Fruit fly (Drosophila melanogaster) whole organism, prepupa: ENCODE data around the gene RpL13A.

Experiments used
- Blimp-1 ChIP-seq: fragments of 200-800 bp; sonication (Bioruptor generic); optimal IDR thresholded peaks from 3 replicates; lab custom pipeline; 2017; ENCODE audit warnings: missing biosample characterization, missing genetic modification characterization, mild to moderate bottlenecking, moderate library complexity, missing genetic modification reagents
- CG10631 ChIP-seq: fragments of 200-800 bp; sonication (Bioruptor generic); optimal IDR thresholded peaks from 2 replicates; lab custom pipeline; 2016; ENCODE audit warnings: missing biosample characterization, missing genetic modification characterization
- CG11762 ChIP-seq: fragments of 200-800 bp; sonication (Bioruptor generic); optimal IDR thresholded peaks from 3 replicates; lab custom pipeline; 2016; ENCODE audit warnings: missing biosample characterization, missing genetic modification characterization; ENCODE audit not compliant: insufficient read depth
- CG11902 ChIP-seq: fragments of 200-800 bp; sonication (Bioruptor generic); optimal IDR thresholded peaks from 3 replicates; lab custom pipeline; 2016; ENCODE audit warnings: missing biosample characterization, missing genetic modification characterization
- CG15336 ChIP-seq: fragments of 200-800 bp; sonication (Bioruptor generic); IDR thresholded peaks from 2 replicates; pipeline ENCODE4 v1.3.6; 2022; ENCODE audit warnings: missing biosample characterization, missing genetic modification characterization
- CG16779 ChIP-seq: fragments of 200-800 bp; sonication (Bioruptor generic); optimal IDR thresholded peaks from 3 replicates; lab custom pipeline; 2017; ENCODE audit warnings: missing biosample characterization, mild to moderate bottlenecking, missing genetic modification characterization
- CG32006 ChIP-seq: fragments of 200-800 bp; sonication (Bioruptor generic); optimal IDR thresholded peaks from 3 replicates; lab custom pipeline; 2017; ENCODE audit warnings: missing biosample characterization, mild to moderate bottlenecking, missing genetic modification characterization
- CG34406 ChIP-seq: fragments of 200-800 bp; sonication (Bioruptor generic); optimal IDR thresholded peaks from 3 replicates; lab custom pipeline; 2016; ENCODE audit warnings: missing biosample characterization, missing genetic modification characterization
- CG3919 ChIP-seq: fragments of 200-800 bp; sonication (Bioruptor generic); optimal IDR thresholded peaks from 3 replicates; lab custom pipeline; 2016; ENCODE audit warnings: missing biosample characterization, missing genetic modification characterization
- CG6854 ChIP-seq: fragments of 200-800 bp; sonication (Bioruptor generic); optimal IDR thresholded peaks from 2 replicates; lab custom pipeline; 2017; ENCODE audit warnings: missing biosample characterization, mild to moderate bottlenecking, missing genetic modification characterization
- CG7368 ChIP-seq: fragments of 200-800 bp; sonication (Bioruptor generic); optimal IDR thresholded peaks from 3 replicates; lab custom pipeline; 2016; ENCODE audit warnings: missing biosample characterization, missing genetic modification characterization
- CG8119 ChIP-seq: fragments of 200-800 bp; sonication (Bioruptor generic); IDR thresholded peaks from 3 replicates; pipeline ENCODE4 v1.3.6; 2022; ENCODE audit warnings: missing biosample characterization, missing genetic modification characterization
- CG8319 ChIP-seq: fragments of 200-800 bp; sonication (Bioruptor generic); optimal IDR thresholded peaks from 3 replicates; lab custom pipeline; 2016; ENCODE audit warnings: missing biosample characterization, missing genetic modification characterization
- CG9139 ChIP-seq: fragments of 200-800 bp; sonication (Bioruptor generic); optimal IDR thresholded peaks from 3 replicates; lab custom pipeline; 2017; ENCODE audit warnings: missing biosample characterization, mild to moderate bottlenecking, missing genetic modification characterization
- Eip75B ChIP-seq: fragments of 200-800 bp; sonication (Bioruptor generic); optimal IDR thresholded peaks from 3 replicates; lab custom pipeline; 2016; ENCODE audit warnings: missing biosample characterization, missing genetic modification characterization
- Eip78C ChIP-seq: fragments of 200-800 bp; sonication (Bioruptor generic); peaks from one replicate; lab custom pipeline; 2016; ENCODE audit warnings: missing biosample characterization, missing genetic modification characterization
- Hr4 ChIP-seq: fragments of 200-800 bp; sonication (Bioruptor generic); optimal IDR thresholded peaks from 3 replicates; lab custom pipeline; 2016; ENCODE audit warnings: missing biosample characterization, missing genetic modification characterization
- Lpt ChIP-seq: fragments of 200-800 bp; sonication (Bioruptor generic); optimal IDR thresholded peaks from 3 replicates; lab custom pipeline; 2016; ENCODE audit warnings: missing biosample characterization, missing genetic modification characterization
- Met ChIP-seq: fragments of 200-800 bp; sonication (Bioruptor generic); optimal IDR thresholded peaks from 3 replicates; lab custom pipeline; 2016; ENCODE audit warnings: missing biosample characterization, missing genetic modification characterization
- Smox ChIP-seq: fragments of 200-800 bp; sonication (Bioruptor generic); optimal IDR thresholded peaks from 3 replicates; lab custom pipeline; 2016; ENCODE audit warnings: missing biosample characterization, missing genetic modification characterization
- Sox102F ChIP-seq: fragments of 200-800 bp; sonication (Bioruptor generic); optimal IDR thresholded peaks from 2 replicates; lab custom pipeline; 2016; ENCODE audit warnings: missing biosample characterization, mild to moderate bottlenecking, missing genetic modification characterization
- Sox14 ChIP-seq: fragments of 200-800 bp; sonication (Bioruptor generic); optimal IDR thresholded peaks from 3 replicates; lab custom pipeline; 2016; ENCODE audit warnings: missing biosample characterization, missing genetic modification characterization
- achi ChIP-seq: fragments of 200-800 bp; sonication (Bioruptor generic); optimal IDR thresholded peaks from 3 replicates; lab custom pipeline; 2016; ENCODE audit warnings: missing biosample characterization, missing genetic modification characterization
- acj6 ChIP-seq: fragments of 200-800 bp; sonication (Bioruptor generic); optimal IDR thresholded peaks from 3 replicates; lab custom pipeline; 2016; ENCODE audit warnings: missing biosample characterization, missing genetic modification characterization
- dac ChIP-seq: fragments of 200-800 bp; sonication (Bioruptor generic); optimal IDR thresholded peaks from 2 replicates; lab custom pipeline; 2017; ENCODE audit warnings: missing biosample characterization, mild to moderate bottlenecking, missing genetic modification characterization
- dsx ChIP-seq: fragments of 200-800 bp; optimal IDR thresholded peaks from 3 replicates; lab custom pipeline; 2019; ENCODE audit warnings: missing biosample characterization, mild to moderate bottlenecking, missing genetic modification characterization, moderate library complexity; ENCODE audit not compliant: poor library complexity, severe bottlenecking
- esn ChIP-seq: fragments of 200-800 bp; sonication (Bioruptor generic); optimal IDR thresholded peaks from 2 replicates; lab custom pipeline; 2016; ENCODE audit warnings: missing biosample characterization, mild to moderate bottlenecking, missing genetic modification characterization, moderate library complexity
- fd85E ChIP-seq: fragments of 200-800 bp; sonication (Bioruptor generic); optimal IDR thresholded peaks from 3 replicates; lab custom pipeline; 2016; ENCODE audit warnings: missing biosample characterization, missing genetic modification characterization
- fkh ChIP-seq: fragments of 200-800 bp; sonication (Bioruptor generic); optimal IDR thresholded peaks from 3 replicates; lab custom pipeline; 2017; ENCODE audit warnings: missing biosample characterization, mild to moderate bottlenecking, missing genetic modification characterization, moderate library complexity
- lz ChIP-seq: fragments of 200-800 bp; sonication (Bioruptor generic); optimal IDR thresholded peaks from 3 replicates; lab custom pipeline; 2016; ENCODE audit warnings: missing biosample characterization, missing genetic modification characterization
- net ChIP-seq: fragments of 200-800 bp; sonication (Bioruptor generic); optimal IDR thresholded peaks from 3 replicates; lab custom pipeline; 2016; ENCODE audit warnings: missing biosample characterization, missing genetic modification characterization
- pdm3 ChIP-seq: fragments of 200-800 bp; sonication (Bioruptor generic); optimal IDR thresholded peaks from 3 replicates; lab custom pipeline; 2016; ENCODE audit warnings: missing biosample characterization, missing genetic modification characterization
- salr ChIP-seq, 2 experiments: fragments of 200-800 bp; sonication (Bioruptor generic); optimal IDR thresholded peaks; 3 replicates each; lab custom pipeline; 2016 to 2018; ENCODE audit warnings: missing biosample characterization in 2 of 2, missing genetic modification characterization in 2 of 2, mild to moderate bottlenecking in 1 of 2
- spab ChIP-seq: fragments of 200-800 bp; sonication (Bioruptor generic); optimal IDR thresholded peaks from 2 replicates; lab custom pipeline; 2017; ENCODE audit warnings: missing biosample characterization, mild to moderate bottlenecking, missing genetic modification characterization, missing genetic modification reagents
- ss ChIP-seq, 2 experiments: fragments of 200-800 bp; sonication (Bioruptor generic); optimal IDR thresholded peaks; 2 replicates in 1 of 2; 3 replicates in 1 of 2; lab custom pipeline; 2017 to 2018; ENCODE audit warnings: mild to moderate bottlenecking in 2 of 2, missing biosample characterization in 2 of 2, missing genetic modification characterization in 2 of 2, moderate library complexity in 1 of 2
- svp ChIP-seq: fragments of 200-800 bp; sonication (Bioruptor generic); peaks from one replicate; lab custom pipeline; 2016; ENCODE audit warnings: missing biosample characterization, missing genetic modification characterization
- vri ChIP-seq: fragments of 200-800 bp; sonication (Bioruptor generic); optimal IDR thresholded peaks from 3 replicates; lab custom pipeline; 2016; ENCODE audit warnings: missing biosample characterization, mild to moderate bottlenecking, missing genetic modification characterization

Gene RpL13A

DNA sequence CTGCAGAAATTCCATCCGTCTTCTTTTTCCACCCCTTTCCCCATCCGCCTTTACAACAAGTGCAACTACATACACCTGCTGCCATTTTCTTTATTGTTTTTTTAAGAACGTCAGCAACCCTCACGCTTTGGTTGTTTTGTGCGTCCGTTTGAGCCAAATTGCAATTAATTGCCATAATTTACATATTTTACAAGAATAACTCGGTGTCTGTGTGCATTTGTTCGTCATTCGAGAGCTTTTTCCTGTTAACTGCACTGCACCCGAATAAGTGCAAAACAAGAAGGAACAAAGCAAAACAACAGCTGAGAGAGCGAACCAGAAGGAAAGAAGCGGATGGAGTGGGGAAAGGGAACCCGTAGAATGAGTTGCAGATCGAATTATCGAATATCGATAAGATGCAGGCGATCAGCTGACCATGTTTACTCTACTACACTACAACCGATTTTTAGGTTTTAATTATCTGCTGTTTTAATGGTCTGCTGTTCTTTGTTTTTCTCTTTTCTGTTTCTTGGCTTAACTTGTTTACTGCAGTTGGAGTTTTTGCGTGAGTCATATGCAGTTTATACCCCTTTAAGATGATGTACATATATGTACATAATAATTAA is 46.5 kb downstream of the RpL13A start (continued):
- TF ChIP-seq acj6 (GFP tag; lab: Kevin White, UChicago): no peak
- peak; percentile 24 for TF ChIP-seq dsx (GFP tag; lab: Kevin White, UChicago)

DNA sequence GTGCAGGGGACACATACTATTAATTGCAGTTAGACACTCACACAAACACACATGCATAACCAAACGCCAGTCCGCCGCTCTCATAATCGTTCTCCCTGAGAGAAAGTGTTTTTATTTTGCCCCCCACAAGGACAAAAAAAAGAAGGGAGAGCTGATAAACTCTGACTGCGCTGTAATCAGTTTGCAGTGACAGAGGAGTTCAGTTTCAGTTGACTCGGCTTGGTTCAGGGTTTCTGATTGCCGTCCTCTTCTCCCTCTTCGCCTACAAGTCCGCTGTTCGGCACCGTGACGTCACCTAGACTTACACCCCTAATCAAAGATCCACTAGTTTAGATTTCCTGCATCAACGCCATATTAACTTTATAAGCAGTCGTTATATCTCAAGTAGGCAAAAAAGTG is 47.0 kb downstream of the RpL13A start:
- no peak for TF ChIP-seq CG8319
- no peak for TF ChIP-seq spab (GFP tag; lab: Kevin White, UChicago)
- TF ChIP-seq Met: no peak
- TF ChIP-seq CG10631 (GFP tag; lab: Kevin White, UChicago): no peak
- no peak for TF ChIP-seq Sox102F
- no peak for TF ChIP-seq Eip78C (GFP tag; lab: Kevin White, UChicago)
- TF ChIP-seq CG7368 (GFP tag; lab: Kevin White, UChicago): no peak
- TF ChIP-seq CG11902 (GFP tag; lab: Kevin White, UChicago): no peak
- peak; percentile 18 for TF ChIP-seq esn (GFP tag; lab: Kevin White, UChicago)
- no peak for TF ChIP-seq fkh
- TF ChIP-seq Smox (GFP tag; lab: Kevin White, UChicago): no peak
- no peak for TF ChIP-seq dac (GFP tag; lab: Kevin White, UChicago)
- TF ChIP-seq pdm3: no peak
- TF ChIP-seq net (GFP tag; lab: Kevin White, UChicago): no peak
- peak in 1 of 2 experiments; percentile 18 for TF ChIP-seq ss (GFP tag; optimal IDR thresholded peaks at IDR 0.05; lab: Kevin White, UChicago)
- no peak for TF ChIP-seq CG3919 (GFP tag; lab: Kevin White, UChicago)
- peak; percentile 100 for TF ChIP-seq svp
- no peak for TF ChIP-seq CG8119 (GFP tag; lab: Robert Waterston, UW)
- TF ChIP-seq CG32006: no peak
- TF ChIP-seq salr (GFP tag; optimal IDR thresholded peaks at IDR 0.05; lab: Kevin White, UChicago): no peak
- TF ChIP-seq dsx (GFP tag; lab: Kevin White, UChicago): no peak
- no peak for TF ChIP-seq CG16779 (tag; lab: Kevin White, UChicago)
- no peak for TF ChIP-seq CG9139 (GFP tag; lab: Kevin White, UChicago)
- no peak for TF ChIP-seq achi (GFP tag; lab: Kevin White, UChicago)
- TF ChIP-seq lz (GFP tag; lab: Kevin White, UChicago): no peak
- TF ChIP-seq Hr4 (GFP tag; lab: Kevin White, UChicago): no peak
- TF ChIP-seq Sox14 (GFP tag; lab: Kevin White, UChicago): no peak
- no peak for TF ChIP-seq fd85E (GFP tag; lab: Kevin White, UChicago)
- TF ChIP-seq CG34406 (GFP tag; lab: Kevin White, UChicago): no peak
- TF ChIP-seq CG11762 (GFP tag; lab: Kevin White, UChicago): no peak
- TF ChIP-seq Eip75B (GFP tag; lab: Kevin White, UChicago): peak; percentile 6
- no peak for TF ChIP-seq CG6854
- peak; percentile 43 for TF ChIP-seq Blimp-1 (GFP tag; lab: Kevin White, UChicago)
- TF ChIP-seq Lpt (GFP tag; lab: Kevin White, UChicago): peak; percentile 26
- no peak for TF ChIP-seq CG15336

DNA sequence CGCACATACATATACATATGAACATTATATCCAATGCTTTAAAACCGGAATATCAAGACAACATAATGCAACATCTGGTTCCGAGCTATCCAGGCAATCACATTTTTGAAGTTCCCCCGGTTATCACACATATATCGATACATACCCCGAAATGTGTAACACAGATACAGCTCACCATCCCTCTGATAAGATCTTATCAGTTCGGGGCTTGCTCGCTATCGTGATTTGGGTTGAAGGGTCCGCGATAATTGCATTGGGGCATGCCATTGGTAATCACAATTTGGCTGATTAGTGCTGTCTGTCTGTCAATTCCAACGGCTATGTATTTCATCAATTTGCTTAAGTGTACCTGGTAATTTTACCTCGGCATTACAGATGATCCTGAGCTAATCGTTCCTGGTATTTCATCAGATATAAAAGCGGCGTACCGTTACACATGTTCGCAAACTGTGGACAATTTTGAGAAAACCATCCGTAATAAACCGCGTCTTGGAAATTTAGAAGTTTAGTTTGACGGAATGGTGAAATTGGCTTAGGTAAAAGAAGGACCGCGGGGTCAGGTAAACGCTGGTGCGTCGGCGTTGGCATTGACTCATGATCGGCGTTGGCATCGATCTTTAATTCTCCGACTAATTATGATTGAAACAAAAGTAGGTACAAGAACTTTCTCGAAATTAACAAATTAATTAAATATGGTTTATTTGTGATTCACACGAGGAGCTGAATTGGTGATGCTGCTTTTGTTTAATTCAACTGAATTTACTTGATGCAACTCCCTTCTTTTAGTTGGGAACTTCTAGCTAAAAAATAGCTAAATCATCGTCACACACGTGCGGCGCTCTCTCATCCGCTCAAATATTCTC is 47.8 kb downstream of the RpL13A start:
- TF ChIP-seq Met: no peak
- peak; percentile 55 for TF ChIP-seq vri
- peak; percentile 69 for TF ChIP-seq svp
